Worm (Caenorhabditis elegans) whole organism, L3 larva: ENCODE results near the gene C36E8.6.

Source experiments
- ceh-82 ChIP-seq: fragments of 150-350 bp; optimal IDR thresholded peaks from 2 replicates; lab custom pipeline; 2014; ENCODE audit warnings: missing biosample characterization, missing genetic modification characterization
- pha-4 ChIP-seq: fragments of 150-350 bp; optimal IDR thresholded peaks from 2 replicates; lab custom pipeline; 2014; ENCODE audit warnings: missing biosample characterization, missing genetic modification reagents, missing genetic modification characterization
- unc-39 ChIP-seq: sonication (generic microtip); optimal IDR thresholded peaks from 4 replicates; lab custom pipeline; 2017; ENCODE audit warnings: missing biosample characterization, missing genetic modification characterization

- TF ChIP-seq ceh-82, result no peak
- peak; percentile 18 for TF ChIP-seq pha-4 (tag; lab: Kevin White, UChicago)
- no peak for TF ChIP-seq unc-39 (tag; lab: Kevin White, UChicago)
Measured at ce11 chrIII:4037332-4037731, 49.5 kb downstream of the C36E8.6 start.
